Worm (Caenorhabditis elegans) whole organism, young adult: ENCODE measurements around the gene acaa-2.

Experiments used
- B0336.3 ChIP-seq: fragments of 200-800 bp; sonication (Bioruptor generic); IDR thresholded peaks from 2 replicates; pipeline ENCODE4 v1.3.6; 2022; ENCODE audit warnings: missing genetic modification characterization, missing compliant biosample characterization
- F10E7.11 ChIP-seq: sonication (generic microtip); optimal IDR thresholded peaks from 2 replicates; lab custom pipeline; 2017; ENCODE audit warnings: mild to moderate bottlenecking, missing genetic modification characterization, moderate library complexity, missing compliant biosample characterization
- F33H1.4 ChIP-seq: fragments of 200-800 bp; sonication (Bioruptor generic); IDR thresholded peaks from 2 replicates; pipeline ENCODE4 v1.3.6; 2022; ENCODE audit warnings: missing genetic modification reagents, missing genetic modification characterization, missing compliant biosample characterization
- F39B2.1 ChIP-seq: fragments of 200-800 bp; sonication (Bioruptor generic); IDR thresholded peaks from 2 replicates; pipeline ENCODE4 v1.3.6; 2022; ENCODE audit warnings: missing genetic modification reagents, missing genetic modification characterization, missing compliant biosample characterization
- T26A5.8 ChIP-seq: sonication (generic microtip); optimal IDR thresholded peaks from 2 replicates; lab custom pipeline; 2016; ENCODE audit warnings: missing genetic modification characterization, missing compliant biosample characterization
- Y53G8AR.9 ChIP-seq: fragments of 200-800 bp; sonication (Bioruptor generic); conservative IDR thresholded peaks from 2 replicates; pipeline ENCODE4 v1.3.6; 2022; ENCODE audit warnings: missing genetic modification reagents, missing genetic modification characterization, missing compliant biosample characterization
- Y67H2A.10 ChIP-seq: fragments of 200-800 bp; sonication (Bioruptor generic); conservative IDR thresholded peaks from 2 replicates; pipeline ENCODE4 v1.3.6; 2022; ENCODE audit warnings: missing genetic modification reagents, missing genetic modification characterization, missing compliant biosample characterization
- ZK185.1 ChIP-seq: sonication (generic microtip); optimal IDR thresholded peaks from 2 replicates; lab custom pipeline; 2016; ENCODE audit warnings: mild to moderate bottlenecking, missing genetic modification characterization, missing compliant biosample characterization; ENCODE audit not compliant: poor library complexity, severe bottlenecking
- ama-1 ChIP-seq, 3 experiments: fragments of 150-350 bp in 1 of 3; sonication (generic microtip) in 2 of 3; optimal IDR thresholded peaks; 2 replicates each; lab custom pipeline; 2014 to 2018; ENCODE audit warnings: missing biosample characterization in 2 of 3, missing genetic modification characterization in 2 of 3, missing genetic modification reagents in 2 of 3
- aptf-2 ChIP-seq: fragments of 200-800 bp; sonication (Bioruptor generic); conservative IDR thresholded peaks from 2 replicates; pipeline ENCODE4 v1.3.6; 2022; ENCODE audit warnings: missing genetic modification reagents, missing genetic modification characterization, missing compliant biosample characterization
- aptf-3 ChIP-seq: fragments of 200-800 bp; sonication (Bioruptor generic); IDR thresholded peaks from 2 replicates; pipeline ENCODE4 v1.3.6; 2022; ENCODE audit warnings: missing genetic modification characterization, missing compliant biosample characterization
- athp-1 ChIP-seq: sonication (generic microtip); optimal IDR thresholded peaks from 2 replicates; lab custom pipeline; 2017; ENCODE audit warnings: mild to moderate bottlenecking, missing genetic modification characterization, missing compliant biosample characterization
- attf-3 ChIP-seq: fragments of 200-800 bp; sonication (Bioruptor generic); conservative IDR thresholded peaks from 2 replicates; pipeline ENCODE4 v1.3.6; 2022; ENCODE audit warnings: missing genetic modification reagents, missing genetic modification characterization, missing compliant biosample characterization
- ccch-3 ChIP-seq: fragments of 200-800 bp; sonication (Bioruptor generic); optimal IDR thresholded peaks from 2 replicates; lab custom pipeline; 2018; ENCODE audit warnings: mild to moderate bottlenecking, missing genetic modification characterization, missing compliant biosample characterization
- ceh-100 ChIP-seq: fragments of 200-800 bp; sonication (Bioruptor generic); IDR thresholded peaks from 2 replicates; pipeline ENCODE4 v1.3.6; 2022; ENCODE audit warnings: missing genetic modification reagents, missing genetic modification characterization, missing compliant biosample characterization
- ceh-91 ChIP-seq: fragments of 200-800 bp; sonication (Bioruptor generic); IDR thresholded peaks from 2 replicates; pipeline ENCODE4 v1.3.6; 2022; ENCODE audit warnings: missing genetic modification reagents, missing genetic modification characterization, missing compliant biosample characterization
- dox-1 ChIP-seq: fragments of 200-800 bp; sonication (Bioruptor generic); IDR thresholded peaks from 2 replicates; pipeline ENCODE4 v1.3.6; 2022; ENCODE audit warnings: missing genetic modification reagents, missing genetic modification characterization, missing compliant biosample characterization
- dpff-1 ChIP-seq: sonication (generic microtip); optimal IDR thresholded peaks from 2 replicates; lab custom pipeline; 2017; ENCODE audit warnings: mild to moderate bottlenecking, missing genetic modification characterization, missing compliant biosample characterization
- ekl-4 ChIP-seq: fragments of 200-800 bp; sonication (Bioruptor generic); IDR thresholded peaks from 2 replicates; pipeline ENCODE4 v1.3.6; 2022; ENCODE audit warnings: missing genetic modification reagents, missing genetic modification characterization, missing compliant biosample characterization
- ets-4 ChIP-seq: fragments of 200-800 bp; sonication (Bioruptor generic); optimal IDR thresholded peaks from 2 replicates; lab custom pipeline; 2018; ENCODE audit warnings: mild to moderate bottlenecking, missing genetic modification characterization, missing compliant biosample characterization
- hlh-26 ChIP-seq: fragments of 200-800 bp; sonication (Bioruptor generic); conservative IDR thresholded peaks from 2 replicates; pipeline ENCODE4 v1.3.6; 2022; ENCODE audit warnings: missing genetic modification reagents, missing genetic modification characterization, missing compliant biosample characterization
- hmg-20 ChIP-seq: fragments of 200-800 bp; sonication (Bioruptor generic); IDR thresholded peaks from 2 replicates; pipeline ENCODE4 v1.3.6; 2022; ENCODE audit warnings: missing genetic modification reagents, missing genetic modification characterization, missing compliant biosample characterization
- lag-1 ChIP-seq: fragments of 200-800 bp; sonication (Bioruptor generic); IDR thresholded peaks from 2 replicates; pipeline ENCODE4 v1.3.6; 2022; ENCODE audit warnings: missing genetic modification reagents, missing genetic modification characterization, missing compliant biosample characterization
- lir-1 ChIP-seq: fragments of 200-800 bp; sonication (Bioruptor generic); conservative IDR thresholded peaks from 2 replicates; pipeline ENCODE4 v1.3.6; 2022; ENCODE audit warnings: missing genetic modification reagents, missing genetic modification characterization, missing compliant biosample characterization
- lsl-1 ChIP-seq: fragments of 200-800 bp; sonication (Bioruptor generic); optimal IDR thresholded peaks from 2 replicates; lab custom pipeline; 2018; ENCODE audit warnings: mild to moderate bottlenecking, missing genetic modification characterization, moderate library complexity, missing compliant biosample characterization
- madf-6 ChIP-seq: fragments of 200-800 bp; sonication (Bioruptor generic); IDR thresholded peaks from 2 replicates; pipeline ENCODE4 v1.3.6; 2022; ENCODE audit warnings: missing genetic modification reagents, missing genetic modification characterization, missing compliant biosample characterization
- madf-8 ChIP-seq: fragments of 200-800 bp; sonication (Bioruptor generic); conservative IDR thresholded peaks from 2 replicates; pipeline ENCODE4 v1.3.6; 2022; ENCODE audit warnings: missing genetic modification reagents, missing genetic modification characterization, missing compliant biosample characterization
- mes-4 ChIP-seq: sonication (generic microtip); optimal IDR thresholded peaks from 2 replicates; lab custom pipeline; 2016; ENCODE audit warnings: missing genotype, missing genetic modification characterization, missing compliant biosample characterization
- nfya-1 ChIP-seq: sonication (generic microtip); optimal IDR thresholded peaks from 2 replicates; lab custom pipeline; 2017; ENCODE audit warnings: antibody characterized with exemption, missing compliant biosample characterization, missing genetic modification characterization, borderline replicate concordance; ENCODE audit not compliant: insufficient read depth
- nfya-2 ChIP-seq: fragments of 200-800 bp; sonication (Bioruptor generic); IDR thresholded peaks from 2 replicates; pipeline ENCODE4 v1.3.6; 2022; ENCODE audit warnings: missing genetic modification reagents, missing genetic modification characterization, missing compliant biosample characterization
- nhr-80 ChIP-seq: sonication (generic microtip); optimal IDR thresholded peaks from 2 replicates; lab custom pipeline; 2016; ENCODE audit warnings: missing genetic modification characterization, missing compliant biosample characterization
- nhr-90 ChIP-seq: sonication (generic microtip); optimal IDR thresholded peaks from 2 replicates; lab custom pipeline; 2016; ENCODE audit warnings: missing genotype, mild to moderate bottlenecking, missing genetic modification characterization, missing compliant biosample characterization
- repo-1 ChIP-seq: sonication (generic microtip); optimal IDR thresholded peaks from 2 replicates; lab custom pipeline; 2017; ENCODE audit warnings: mild to moderate bottlenecking, missing genetic modification characterization, missing compliant biosample characterization
- rpc-1 ChIP-seq, 2 experiments: fragments of 150-350 bp in 1 of 2; sonication (generic microtip) in 1 of 2; optimal IDR thresholded peaks; 2 replicates each; lab custom pipeline; 2014 to 2018; ENCODE audit warnings: missing biosample characterization in 1 of 2, missing genetic modification characterization in 1 of 2, missing genetic modification reagents in 1 of 2, missing genotype in 1 of 2
- snpc-3.4 ChIP-seq: sonication (generic microtip); optimal IDR thresholded peaks from 2 replicates; lab custom pipeline; 2017; ENCODE audit warnings: missing genetic modification characterization, mild to moderate bottlenecking, missing compliant biosample characterization, antibody characterized with exemption, moderate library complexity, missing genotype, missing genetic modification reagents
- snpc-4 ChIP-seq, 5 experiments: fragments of 150-350 bp in 1 of 5; sonication (generic microtip) in 4 of 5; optimal IDR thresholded peaks; 2 replicates each; lab custom pipeline; 2014 to 2018; ENCODE audit warnings: missing genetic modification characterization in 5 of 5, missing biosample characterization in 3 of 5, antibody characterized with exemption in 2 of 5, mild to moderate bottlenecking in 2 of 5, missing compliant biosample characterization in 2 of 5, missing genotype in 2 of 5, moderate library complexity in 2 of 5, missing genetic modification reagents in 1 of 5
- somi-1 ChIP-seq: fragments of 200-800 bp; sonication (Bioruptor generic); optimal IDR thresholded peaks from 2 replicates; lab custom pipeline; 2018; ENCODE audit warnings: mild to moderate bottlenecking, missing genetic modification characterization, missing compliant biosample characterization
- sptf-2 ChIP-seq: fragments of 200-800 bp; sonication (Bioruptor generic); optimal IDR thresholded peaks from 2 replicates; lab custom pipeline; 2018; ENCODE audit warnings: mild to moderate bottlenecking, missing genetic modification characterization, missing compliant biosample characterization
- tlf-1 ChIP-seq: fragments of 200-800 bp; sonication (Bioruptor generic); optimal IDR thresholded peaks from 2 replicates; lab custom pipeline; 2018; ENCODE audit warnings: mild to moderate bottlenecking, missing genetic modification characterization, missing compliant biosample characterization
- xnd-1 ChIP-seq: sonication (generic microtip); optimal IDR thresholded peaks from 2 replicates; lab custom pipeline; 2016; ENCODE audit warnings: missing genotype, missing genetic modification reagents, missing genetic modification characterization, missing compliant biosample characterization
- ztf-26 ChIP-seq: sonication (generic microtip); optimal IDR thresholded peaks from 2 replicates; lab custom pipeline; 2017; ENCODE audit warnings: missing genetic modification characterization, missing compliant biosample characterization
- ztf-3 ChIP-seq: fragments of 200-800 bp; sonication (Bioruptor generic); optimal IDR thresholded peaks from 2 replicates; lab custom pipeline; 2018; ENCODE audit warnings: mild to moderate bottlenecking, missing genetic modification characterization, missing compliant biosample characterization

The acaa-2 gene

DNA sequence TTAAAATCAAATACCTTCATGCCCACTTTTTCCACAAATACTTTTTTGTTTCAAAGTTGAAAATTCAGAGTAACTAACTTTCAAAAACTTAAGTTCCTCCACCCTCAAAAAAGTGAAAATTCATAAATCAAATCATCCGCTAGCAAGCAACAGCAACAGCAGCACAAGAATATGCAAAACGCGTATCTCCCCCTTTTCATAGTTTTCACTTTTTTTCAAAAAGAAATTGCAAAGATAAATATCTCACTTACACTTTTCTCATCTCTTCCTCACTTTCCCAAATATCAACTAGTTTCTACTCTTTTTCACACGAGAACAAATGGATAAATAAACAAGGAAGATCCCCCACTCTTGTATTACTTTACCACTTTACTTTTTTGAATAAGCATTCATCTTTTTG lies 36.9 kb downstream of the acaa-2 start:
- TF ChIP-seq lag-1 (GFP tag; lab: Robert Waterston, UW) (no peak), ZK185.1 (no peak), ztf-26 (tag; lab: Kevin White, UChicago) (no peak), Y53G8AR.9 (no peak), nhr-80 (tag; lab: Kevin White, UChicago) (no peak)

DNA sequence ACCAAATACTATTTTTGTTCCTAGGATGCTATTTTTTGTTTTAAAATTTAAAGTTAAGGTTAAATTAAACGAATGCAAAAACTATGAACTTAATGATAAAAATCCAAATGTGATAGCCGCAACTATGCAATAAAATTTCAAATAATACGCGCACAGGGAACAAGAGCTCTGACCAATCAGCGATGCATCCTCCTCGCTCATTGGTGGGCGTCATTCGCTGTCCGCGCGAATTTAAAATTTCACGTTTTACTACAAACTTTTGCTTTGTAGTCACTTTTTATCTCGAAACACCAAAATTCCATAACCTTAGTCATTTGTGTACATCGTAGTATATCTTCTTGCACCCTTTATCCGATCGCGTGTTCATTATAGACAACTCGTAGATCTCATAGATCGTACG lies 38.4 kb downstream of the acaa-2 start:
- TF ChIP-seq snpc-3.4 (no peak), ceh-91 (GFP tag; lab: Robert Waterston, UW) (no peak), rpc-1 (optimal IDR thresholded peaks at IDR 0.05; lab: Kevin White, UChicago) (no peak), rpc-1 (tag; optimal IDR thresholded peaks at IDR 0.05; lab: Kevin White, UChicago) (no peak), aptf-2 (GFP tag; lab: Robert Waterston, UW) (no peak), attf-3 (GFP tag; lab: Robert Waterston, UW) (no peak), somi-1 (GFP tag; lab: Kevin White, UChicago) (no peak), sptf-2 (GFP tag; lab: Kevin White, UChicago) (no peak), tlf-1 (no peak), ztf-3 (GFP tag; lab: Kevin White, UChicago) (no peak), ekl-4 (GFP tag; lab: Robert Waterston, UW) (no peak), T26A5.8 (tag; lab: Kevin White, UChicago) (no peak), lir-1 (GFP tag; lab: Robert Waterston, UW) (no peak), hmg-20 (GFP tag; lab: Robert Waterston, UW) (no peak), B0336.3 (no peak), repo-1 (tag; lab: Kevin White, UChicago) (no peak), hlh-26 (no peak), athp-1 (no peak)

DNA sequence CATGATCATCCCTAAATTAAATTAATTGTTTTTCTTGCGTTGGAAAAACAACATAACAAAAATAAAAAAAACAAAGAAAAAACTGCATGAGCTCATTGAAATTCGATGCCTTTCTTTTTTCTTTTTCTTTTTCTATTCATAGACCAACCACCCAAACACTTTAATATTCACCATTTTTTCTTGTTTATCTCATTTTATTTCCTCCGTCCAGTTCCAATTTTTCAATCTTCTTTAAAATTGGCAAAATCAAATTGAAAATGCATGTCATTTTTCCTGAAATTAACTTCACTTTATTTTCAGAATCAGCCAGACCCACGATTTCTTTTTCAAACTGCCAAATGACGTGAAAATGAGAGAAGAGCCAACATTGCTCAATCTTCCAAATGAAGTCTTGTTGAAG lies 41.1 kb downstream of the acaa-2 start, which contains the start of gene T03F6.4:
T03F6.4 (plus strand) TSS at position 301 of the 400 bp plus-strand sequence.
- no peak for TF ChIP-seq dpff-1 (tag; lab: Kevin White, UChicago)
- no peak for TF ChIP-seq nfya-2 (GFP tag; lab: Robert Waterston, UW)
- no peak for TF ChIP-seq nfya-1 (tag; lab: Kevin White, UChicago)
- no peak for TF ChIP-seq F10E7.11 (tag; lab: Kevin White, UChicago)
- no peak for TF ChIP-seq ama-1 (optimal IDR thresholded peaks at IDR 0.05; lab: Kevin White, UChicago)
- TF ChIP-seq ama-1 (GFP tag; optimal IDR thresholded peaks at IDR 0.05; lab: Kevin White, UChicago), result no peak

- TF ChIP-seq F39B2.1 (GFP tag; lab: Robert Waterston, UW) (no peak), nhr-80 (tag; lab: Kevin White, UChicago) (peak; percentile 43)
Measured at ce11 chrIII:13388621-13389020, 43.9 kb downstream of the acaa-2 start.

- 0 out of 2 replicates have a peak, but pooled peaks have one; percentile 47 for TF ChIP-seq madf-6
- no peak for TF ChIP-seq snpc-4 (GFP tag; optimal IDR thresholded peaks at IDR 0.05; lab: Kevin White, UChicago)
- TF ChIP-seq snpc-4 (tag; optimal IDR thresholded peaks at IDR 0.05; lab: Kevin White, UChicago), result no peak
- TF ChIP-seq madf-8 (GFP tag; lab: Robert Waterston, UW), result 0 out of 2 replicates have a peak, but pooled peaks have one; percentile 18
- no peak for TF ChIP-seq ceh-100 (GFP tag; lab: Robert Waterston, UW)
- TF ChIP-seq lir-1 (GFP tag; lab: Robert Waterston, UW), result no peak
- TF ChIP-seq dox-1 (GFP tag; lab: Robert Waterston, UW), result no peak
- TF ChIP-seq Y67H2A.10 (GFP tag; lab: Robert Waterston, UW), result no peak
- no peak for TF ChIP-seq ccch-3 (GFP tag; lab: Kevin White, UChicago)
- peak; percentile 66 for TF ChIP-seq F33H1.4 (GFP tag; lab: Robert Waterston, UW)
- TF ChIP-seq xnd-1, result peak; percentile 26
- no peak for TF ChIP-seq nhr-80 (tag; lab: Kevin White, UChicago)
- no peak for TF ChIP-seq mes-4
- no peak for TF ChIP-seq ets-4 (GFP tag; lab: Kevin White, UChicago)
- TF ChIP-seq lsl-1, result peak; percentile 67
- TF ChIP-seq aptf-3 (GFP tag; lab: Robert Waterston, UW), result no peak
- no peak for TF ChIP-seq nhr-90 (tag; lab: Kevin White, UChicago)
Measured at ce11 chrIII:13389078-13389477, 44.3 kb downstream of the acaa-2 start, which contains the start of gene T03F6.3. T03F6.3 (plus strand) TSS chrIII:13389395.
